Worm (Caenorhabditis elegans): Measurements from ENCODE around the gene rgl-1.

ce11 chrX:3235358-3235816 is 15.2 kb upstream of the rgl-1 start, which contains the start of gene F28B4.3:
- TF ChIP-seq nhr-12 (tag; optimal IDR thresholded peaks at IDR 0.05): no peak
- no peak for TF ChIP-seq lin-13 (tag; optimal IDR thresholded peaks at IDR 0.05)
- TF ChIP-seq pha-4 (tag; optimal IDR thresholded peaks at IDR 0.05): no peak
- no peak for TF ChIP-seq ham-2 (GFP tag; optimal IDR thresholded peaks at IDR 0.05)
- TF ChIP-seq elt-3 (tag; optimal IDR thresholded peaks at IDR 0.05): no peak
